Fruit fly (Drosophila melanogaster) ovary, adult (tissue): ENCODE results near the gene Tusp.

Source experiments
- CG17801 ChIP-seq: fragments of 200-800 bp; optimal IDR thresholded peaks from 2 replicates; lab custom pipeline; 2019; ENCODE audit warnings: missing biosample characterization, mild to moderate bottlenecking, missing genetic modification characterization, moderate library complexity; ENCODE audit not compliant: partially characterized antibody

The Tusp gene

DNA sequence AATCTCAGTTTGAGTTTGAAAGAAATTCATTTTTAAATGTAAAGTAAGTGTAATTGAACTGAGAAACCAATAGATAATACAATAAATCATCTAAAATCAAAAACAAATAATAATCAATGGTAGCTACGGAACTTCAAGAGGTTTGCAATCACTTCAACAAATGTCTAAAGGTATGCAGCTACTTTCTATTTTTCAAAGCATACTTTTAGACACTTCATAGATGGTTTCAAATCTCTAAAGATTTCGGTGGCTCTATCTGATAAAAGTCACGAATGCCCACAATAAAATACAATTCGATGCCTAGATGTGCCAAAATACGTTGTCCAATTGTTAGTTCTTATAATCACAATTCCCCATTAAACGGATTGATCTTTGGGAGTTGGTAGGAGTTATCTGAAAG is 35.4 kb downstream of the Tusp start:
- no peak for TF ChIP-seq CG17801 (GFP tag; lab: Kevin White, UChicago)

- TF ChIP-seq CG17801 (GFP tag; lab: Kevin White, UChicago), result no peak
Observed at dm6 chr3R:27647817-27648216, 40.1 kb downstream of the Tusp start.

DNA sequence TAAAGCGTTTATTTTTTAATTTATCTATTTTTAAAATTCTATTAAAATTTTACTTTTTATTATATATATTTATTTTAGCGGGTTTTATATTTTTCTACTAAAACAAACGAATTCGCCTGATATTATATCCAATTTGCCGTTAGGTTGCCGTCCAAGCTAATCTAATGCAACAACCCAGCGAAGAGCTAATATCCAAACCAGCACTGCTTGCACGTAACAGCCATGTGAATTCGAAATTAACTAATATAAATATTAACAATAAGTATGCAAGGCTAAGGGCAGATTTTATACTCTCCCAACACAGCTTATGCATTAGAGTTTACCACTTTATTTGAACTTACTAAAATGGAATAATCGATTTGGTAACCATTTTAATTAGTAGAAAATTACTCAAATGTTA is 44.0 kb downstream of the Tusp start:
- no peak for TF ChIP-seq CG17801 (GFP tag; lab: Kevin White, UChicago)

DNA sequence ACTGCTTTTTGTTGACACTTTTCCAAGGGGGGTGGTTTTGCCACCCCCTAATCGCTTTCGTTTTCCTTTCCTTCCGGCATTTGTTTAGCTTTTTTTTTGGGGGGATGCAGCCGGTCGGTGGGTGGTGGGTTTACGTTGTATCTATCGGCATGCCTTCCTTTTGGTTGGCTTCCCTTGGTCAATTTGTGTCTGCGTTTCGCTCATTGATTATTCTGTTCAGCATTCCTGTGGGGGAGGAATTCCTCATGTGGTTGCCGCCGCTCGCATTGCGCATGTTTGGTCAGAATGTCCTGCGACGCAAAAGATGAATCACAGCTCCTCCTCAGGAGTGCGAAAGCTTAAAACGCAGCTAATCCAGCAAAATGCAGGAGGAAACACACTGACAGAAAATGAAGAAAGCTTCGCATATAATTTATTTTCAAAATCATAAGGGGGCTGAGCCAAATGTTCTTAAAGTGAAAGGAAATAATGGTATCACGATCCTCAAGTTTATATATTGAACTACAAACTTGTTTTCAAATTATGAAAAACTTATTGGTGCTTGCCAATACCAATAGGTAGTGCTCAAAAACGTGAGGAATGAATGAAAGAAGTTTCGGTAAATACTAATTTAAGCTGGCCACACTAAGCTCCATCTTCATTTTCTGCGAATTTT is 44.6 kb downstream of the Tusp start, which contains the start of gene RpS10a:
Gene RpS10a, plus strand, starts transcription at position 605 of the 655 bp plus-strand sequence.
- no peak for TF ChIP-seq CG17801 (GFP tag; lab: Kevin White, UChicago)

dm6 chr3R:27655109-27655508 is 47.4 kb downstream of the Tusp start:
- no peak for TF ChIP-seq CG17801 (GFP tag; lab: Kevin White, UChicago)

DNA sequence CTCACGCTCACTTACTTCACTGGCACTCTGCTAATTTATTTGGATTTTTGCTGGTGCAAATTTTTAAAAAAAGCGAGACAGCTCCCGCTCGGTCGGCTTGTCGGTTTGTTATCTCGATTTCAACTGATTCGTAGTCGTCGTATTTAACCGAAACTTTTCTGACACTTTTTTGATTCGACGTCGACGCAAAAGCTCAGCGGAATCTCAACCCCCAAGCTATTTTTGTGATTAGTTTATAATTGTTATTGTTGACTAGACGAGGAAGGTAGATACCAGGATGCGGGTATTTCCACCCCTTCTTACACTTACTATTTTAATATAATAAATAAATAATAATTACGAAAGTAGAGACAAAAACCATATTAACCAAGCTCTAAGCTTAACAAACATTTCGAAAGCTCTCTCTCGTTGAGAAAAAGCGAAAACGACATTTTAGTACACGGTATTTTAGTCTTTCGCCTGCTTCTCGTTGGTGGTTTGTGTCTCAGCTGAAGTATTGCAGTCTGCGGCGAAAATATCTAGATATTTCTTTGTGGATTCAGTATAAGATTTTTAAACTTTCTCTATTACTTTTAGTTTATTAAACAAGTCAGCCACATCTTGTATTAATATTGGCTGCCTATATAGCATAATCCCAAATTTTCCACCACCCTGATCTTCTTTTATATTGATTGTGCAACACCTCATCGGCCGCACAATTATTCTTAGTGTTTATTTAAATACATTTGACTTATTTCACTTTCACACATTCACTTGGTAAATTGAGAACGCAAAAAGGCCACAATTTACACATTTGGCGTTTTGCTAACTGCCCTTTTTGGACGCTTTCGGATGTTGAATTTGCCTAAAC is 49.2 kb downstream of the Tusp start, which contains the start of gene tau:
Gene tau, minus strand, starts transcription at position 311 of the 850 bp plus-strand sequence.
- TF ChIP-seq CG17801 (GFP tag; lab: Kevin White, UChicago), result no peak

DNA sequence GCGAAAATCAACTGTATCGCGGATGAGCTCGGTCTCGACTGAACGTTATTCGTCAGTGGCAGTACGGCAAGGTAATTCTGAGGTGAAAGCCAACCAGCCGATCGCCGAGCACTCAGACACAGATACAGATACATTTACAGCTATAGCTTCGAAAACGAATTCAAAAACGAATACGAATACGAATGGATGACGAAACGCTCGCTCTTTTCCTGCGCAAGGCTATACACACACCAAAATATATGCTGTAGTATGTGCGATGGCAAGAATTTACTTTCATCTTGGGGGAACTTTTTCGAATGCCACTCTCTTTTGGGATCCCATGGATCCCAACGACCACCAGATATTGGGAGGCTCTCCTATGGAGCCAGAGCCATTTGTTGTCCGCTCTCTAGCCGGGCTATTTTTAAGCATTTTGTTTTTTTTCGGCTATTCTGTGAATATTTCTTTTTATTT is 52.5 kb downstream of the Tusp start, which contains the start of gene Mlc1:
Gene Mlc1, minus strand, starts transcription at position 51 of the 453 bp plus-strand sequence.
- no peak for TF ChIP-seq CG17801 (GFP tag; lab: Kevin White, UChicago)

- TF ChIP-seq CG17801 (GFP tag; lab: Kevin White, UChicago), result no peak
Observed at dm6 chr3R:27661389-27661788, 53.7 kb downstream of the Tusp start.

dm6 chr3R:27661971-27662489 is 54.4 kb downstream of the Tusp start, which contains the start of gene unc80:
unc80 (plus strand) TSS chr3R:27662439.
- TF ChIP-seq CG17801 (GFP tag; lab: Kevin White, UChicago), result no peak

DNA sequence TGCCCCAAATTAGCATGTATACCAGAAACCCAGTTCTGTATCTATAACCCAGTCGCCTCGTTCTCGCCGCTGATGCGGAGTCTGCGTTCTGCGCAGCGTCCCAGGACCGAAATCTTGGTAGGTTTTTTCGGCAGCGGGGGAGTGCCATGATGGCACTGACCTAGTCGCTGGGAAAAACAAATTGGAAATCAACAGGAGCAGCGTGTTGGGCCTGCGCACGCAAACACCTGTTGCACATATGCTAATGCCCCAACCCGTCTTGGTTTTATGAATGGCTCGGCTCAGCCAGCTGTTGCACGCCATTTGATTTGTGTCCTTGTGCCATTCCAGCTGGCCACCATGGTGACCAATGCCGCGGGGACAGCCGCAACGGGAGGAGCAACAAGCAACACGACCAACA is 55.2 kb downstream of the Tusp start:
- TF ChIP-seq CG17801 (GFP tag; lab: Kevin White, UChicago), result no peak

DNA sequence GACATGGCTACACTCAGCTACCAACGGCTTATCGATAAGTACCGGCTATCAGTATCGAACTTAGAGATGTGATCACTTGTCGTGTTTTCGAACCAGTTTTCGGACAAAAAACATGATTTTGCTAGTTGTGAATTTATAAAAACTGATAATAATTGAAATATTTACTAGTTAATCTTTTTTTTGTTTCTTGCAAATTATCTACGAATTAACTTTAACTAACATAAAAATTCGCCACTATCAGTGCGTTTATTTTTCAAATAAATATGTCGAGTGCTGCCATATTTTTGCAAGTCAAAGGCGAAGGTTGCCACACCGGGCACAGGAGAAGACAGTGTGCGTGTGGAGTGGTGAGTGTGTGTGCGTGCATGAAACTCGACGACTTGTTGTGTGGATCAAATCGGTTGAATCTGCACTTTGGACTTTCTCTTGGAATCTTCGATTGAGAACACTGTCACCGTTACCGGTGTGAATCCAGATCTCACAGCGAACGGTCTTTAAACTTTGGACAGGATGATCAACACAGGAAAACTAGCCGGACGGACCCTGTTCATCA is 69.6 kb downstream of the Tusp start, which contains the start of gene Hsdl2:
Gene Hsdl2, plus strand, starts transcription at position 349 of the 553 bp plus-strand sequence.
- peak; percentile 72 for TF ChIP-seq CG17801 (GFP tag; lab: Kevin White, UChicago)

dm6 chr3R:27679019-27679418 is 71.3 kb downstream of the Tusp start, which contains the start of gene CG12883:
CG12883 (plus strand) TSS chr3R:27679291.
- no peak for TF ChIP-seq CG17801 (GFP tag; lab: Kevin White, UChicago)

DNA sequence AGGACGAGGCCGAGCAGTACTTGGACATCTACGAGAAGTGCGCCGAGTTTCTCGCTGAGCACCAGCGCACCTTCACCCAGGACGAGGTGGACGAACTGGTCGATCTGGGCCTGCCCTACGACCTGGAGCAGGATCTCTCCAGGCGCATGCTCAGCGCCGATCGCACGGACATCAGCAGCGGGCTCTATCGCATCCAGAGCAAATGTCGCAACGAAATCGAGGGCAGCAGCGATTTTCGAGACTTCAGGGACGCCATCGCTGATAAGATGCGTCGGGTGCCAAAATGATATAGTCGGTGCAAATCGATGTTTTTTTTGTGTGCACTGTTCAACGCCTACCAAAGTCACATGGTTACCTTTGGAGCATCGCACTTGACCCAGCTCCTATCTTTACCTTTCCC is 72.0 kb downstream of the Tusp start:
- TF ChIP-seq CG17801 (GFP tag; lab: Kevin White, UChicago), result no peak

dm6 chr3R:27681799-27682198 is 74.1 kb downstream of the Tusp start, which contains the start of gene Sce:
Sce (minus strand) TSS chr3R:27682029.
- TF ChIP-seq CG17801 (GFP tag; lab: Kevin White, UChicago), result no peak
